Fruit fly (Drosophila melanogaster) whole organism, adult: Measurements from ENCODE around the gene CG46281.

ENCODE experiments used
- CG11617 ChIP-seq: fragments of 200-800 bp; sonication (Bioruptor generic); optimal IDR thresholded peaks from 2 replicates; lab custom pipeline; 2017; ENCODE audit warnings: mild to moderate bottlenecking, missing biosample characterization, missing genetic modification reagents, missing genetic modification characterization
- CG12768 ChIP-seq: fragments of 200-800 bp; sonication (Bioruptor generic); optimal IDR thresholded peaks from 2 replicates; lab custom pipeline; 2017; ENCODE audit warnings: missing biosample characterization, missing genetic modification characterization, mild to moderate bottlenecking, moderate library complexity, missing genetic modification reagents
- CG14711 ChIP-seq: fragments of 200-800 bp; sonication (Bioruptor generic); optimal IDR thresholded peaks from 2 replicates; lab custom pipeline; 2018; ENCODE audit warnings: missing biosample characterization, mild to moderate bottlenecking, missing genetic modification characterization, moderate library complexity
- CG1620 ChIP-seq: fragments of 200-800 bp; sonication (Bioruptor generic); optimal IDR thresholded peaks from 2 replicates; lab custom pipeline; 2016; ENCODE audit warnings: missing biosample characterization, missing genetic modification characterization
- CG33017 ChIP-seq: fragments of 200-800 bp; sonication (Bioruptor generic); optimal IDR thresholded peaks from 2 replicates; lab custom pipeline; 2018; ENCODE audit warnings: missing biosample characterization, mild to moderate bottlenecking, missing genetic modification characterization, moderate library complexity
- CG7045 ChIP-seq: fragments of 200-800 bp; sonication (Bioruptor generic); optimal IDR thresholded peaks from 2 replicates; lab custom pipeline; 2017; ENCODE audit warnings: missing biosample characterization, mild to moderate bottlenecking, missing genetic modification characterization
- Clk ChIP-seq: fragments of 200-800 bp; sonication (Bioruptor generic); optimal IDR thresholded peaks from 2 replicates; lab custom pipeline; 2017; ENCODE audit warnings: missing biosample characterization, missing genetic modification characterization
- Crg-1 ChIP-seq: fragments of 200-800 bp; sonication (Bioruptor generic); optimal IDR thresholded peaks from 2 replicates; lab custom pipeline; 2016; ENCODE audit warnings: missing biosample characterization, missing genetic modification characterization
- Mnt ChIP-seq: fragments of 200-800 bp; sonication (Bioruptor generic); optimal IDR thresholded peaks from 2 replicates; lab custom pipeline; 2016; ENCODE audit warnings: missing biosample characterization, mild to moderate bottlenecking, missing genetic modification characterization
- cic ChIP-seq: fragments of 200-800 bp; sonication (Bioruptor generic); optimal IDR thresholded peaks from 2 replicates; lab custom pipeline; 2017; ENCODE audit warnings: missing biosample characterization, mild to moderate bottlenecking, missing genetic modification characterization, moderate library complexity
- kay ChIP-seq: fragments of 200-800 bp; sonication (Bioruptor generic); peaks from one replicate; lab custom pipeline; 2016; ENCODE audit warnings: missing biosample characterization, missing genetic modification characterization, borderline replicate concordance
- ovo ChIP-seq: fragments of 200-800 bp; sonication (Bioruptor generic); optimal IDR thresholded peaks from 2 replicates; lab custom pipeline; 2016; ENCODE audit warnings: missing biosample characterization, missing genetic modification characterization
- toe ChIP-seq: fragments of 200-800 bp; sonication (Bioruptor generic); optimal IDR thresholded peaks from 2 replicates; lab custom pipeline; 2016; ENCODE audit warnings: missing biosample characterization, missing genetic modification characterization

DNA sequence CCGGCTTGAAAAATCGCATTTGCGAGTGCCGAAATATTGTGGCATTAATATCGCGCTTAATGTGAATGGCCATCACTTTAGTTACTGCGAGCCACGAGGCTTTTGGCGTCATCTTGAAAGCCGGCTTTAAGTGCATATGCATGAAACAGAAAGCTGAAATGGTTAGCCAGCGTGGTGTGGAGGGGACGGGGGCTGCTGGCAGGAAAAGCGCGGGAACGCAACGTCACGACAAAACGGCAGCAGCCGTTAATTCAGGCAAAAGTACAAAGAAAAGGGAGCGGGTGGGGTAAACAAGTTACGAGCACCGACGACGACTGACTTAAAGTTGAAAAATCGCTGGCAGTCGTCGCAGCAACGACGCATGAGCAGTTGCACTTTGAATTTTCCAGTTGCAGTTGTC lies 14.7 kb downstream of the CG46281 start:
- no peak for TF ChIP-seq kay
- TF ChIP-seq CG7045 (GFP tag; lab: Kevin White, UChicago), result no peak
- no peak for TF ChIP-seq toe (GFP tag; lab: Kevin White, UChicago)
- TF ChIP-seq CG11617 (GFP tag; lab: Kevin White, UChicago), result no peak
- no peak for TF ChIP-seq CG33017 (tag; lab: Kevin White, UChicago)
- no peak for TF ChIP-seq CG12768 (GFP tag; lab: Kevin White, UChicago)
- no peak for TF ChIP-seq cic
- TF ChIP-seq Crg-1 (GFP tag; lab: Kevin White, UChicago), result no peak
- TF ChIP-seq Clk, result no peak
- no peak for TF ChIP-seq CG1620 (GFP tag; lab: Kevin White, UChicago)
- TF ChIP-seq Mnt (GFP tag; lab: Kevin White, UChicago), result no peak
- no peak for TF ChIP-seq CG14711 (tag; lab: Kevin White, UChicago)
- TF ChIP-seq ovo, result no peak
